Fruit fly (Drosophila melanogaster) whole organism, embryonic: Measurements from ENCODE around the gene CG34126.

Experiments used
- Adf1 ChIP-seq: fragments of 200-800 bp; sonication (Bioruptor generic); IDR thresholded peaks from 2 replicates; pipeline ENCODE4 v1.3.6; 2022; ENCODE audit warnings: missing biosample characterization, missing genetic modification characterization
- CG11093 ChIP-seq: fragments of 200-800 bp; sonication (Bioruptor generic); IDR thresholded peaks from 3 replicates; pipeline ENCODE4 v1.3.6; 2022; ENCODE audit warnings: missing biosample characterization, missing genetic modification characterization
- CG12219 ChIP-seq: fragments of 200-800 bp; sonication (Bioruptor generic); optimal IDR thresholded peaks from 3 replicates; lab custom pipeline; 2018; ENCODE audit warnings: missing biosample characterization, mild to moderate bottlenecking, missing genetic modification characterization
- CG3163 ChIP-seq: fragments of 200-800 bp; sonication (Bioruptor generic); optimal IDR thresholded peaks from 3 replicates; lab custom pipeline; 2016; ENCODE audit warnings: missing biosample characterization, missing genetic modification characterization
- CG34376 ChIP-seq: fragments of 200-800 bp; sonication (Bioruptor generic); optimal IDR thresholded peaks from 2 replicates; lab custom pipeline; 2018; ENCODE audit warnings: missing biosample characterization, mild to moderate bottlenecking, missing genetic modification characterization
- CG6654 ChIP-seq: fragments of 200-800 bp; sonication (Bioruptor generic); optimal IDR thresholded peaks from 2 replicates; lab custom pipeline; 2017; ENCODE audit warnings: missing biosample characterization, mild to moderate bottlenecking, missing genetic modification characterization
- CG6854 ChIP-seq: fragments of 200-800 bp; sonication (Bioruptor generic); optimal IDR thresholded peaks from 3 replicates; lab custom pipeline; 2017; ENCODE audit warnings: missing biosample characterization, mild to moderate bottlenecking, missing genetic modification characterization
- CG8924 ChIP-seq: fragments of 200-800 bp; optimal IDR thresholded peaks from 3 replicates; lab custom pipeline; 2019; ENCODE audit warnings: missing biosample characterization, mild to moderate bottlenecking, missing genetic modification characterization, moderate library complexity
- CG9215 ChIP-seq: fragments of 200-800 bp; sonication (Bioruptor generic); IDR thresholded peaks from 2 replicates; pipeline ENCODE4 v1.3.6; 2022; ENCODE audit warnings: missing biosample characterization, missing genetic modification characterization
- D19B ChIP-seq: fragments of 200-800 bp; sonication (Bioruptor generic); optimal IDR thresholded peaks from 2 replicates; lab custom pipeline; 2017; ENCODE audit warnings: missing biosample characterization, mild to moderate bottlenecking, missing genetic modification characterization
- Dek ChIP-seq: fragments of 200-800 bp; sonication (Bioruptor generic); optimal IDR thresholded peaks from 3 replicates; lab custom pipeline; 2019; ENCODE audit warnings: missing biosample characterization, mild to moderate bottlenecking, missing genetic modification characterization, moderate library complexity
- Fer1 ChIP-seq: fragments of 200-800 bp; sonication (Bioruptor generic); optimal IDR thresholded peaks from 2 replicates; lab custom pipeline; 2017; ENCODE audit warnings: missing biosample characterization, mild to moderate bottlenecking, missing genetic modification characterization
- Hr51 ChIP-seq, 2 experiments: fragments of 200-800 bp; sonication (Bioruptor generic); optimal IDR thresholded peaks; 2 replicates in 1 of 2; 3 replicates in 1 of 2; lab custom pipeline; 2016 to 2018; ENCODE audit warnings: missing biosample characterization in 2 of 2, missing genetic modification characterization in 2 of 2, mild to moderate bottlenecking in 1 of 2, moderate library complexity in 1 of 2
- Pdp1 ChIP-seq, 2 experiments: fragments of 200-800 bp; sonication (Bioruptor generic); optimal IDR thresholded peaks; 3 replicates each; lab custom pipeline; 2016; ENCODE audit warnings: missing biosample characterization in 2 of 2, missing genetic modification characterization in 2 of 2, mild to moderate bottlenecking in 1 of 2, moderate library complexity in 1 of 2
- Rx ChIP-seq: fragments of 200-800 bp; sonication (Bioruptor generic); IDR thresholded peaks from 2 replicates; pipeline ENCODE4 v1.3.6; 2022; ENCODE audit warnings: missing biosample characterization, missing genetic modification characterization
- Spps ChIP-seq: fragments of 200-800 bp; sonication (Bioruptor generic); optimal IDR thresholded peaks from 2 replicates; lab custom pipeline; 2018; ENCODE audit warnings: missing biosample characterization, mild to moderate bottlenecking, missing genetic modification characterization
- Trl ChIP-seq, 3 experiments: fragments of >200 bp in 2 of 3; fragments of 200-800 bp in 1 of 3; sonication (Bioruptor generic) in 1 of 3; optimal IDR thresholded peaks; 2 replicates in 1 of 3; 3 replicates in 2 of 3; lab custom pipeline; 2016 to 2017; ENCODE audit warnings: missing biosample characterization in 1 of 3, missing genetic modification characterization in 1 of 3
- ac ChIP-seq: fragments of 200-800 bp; sonication (Bioruptor generic); optimal IDR thresholded peaks from 3 replicates; lab custom pipeline; 2017; ENCODE audit warnings: missing biosample characterization, mild to moderate bottlenecking, missing genetic modification characterization
- cad ChIP-seq: fragments of >200 bp; optimal IDR thresholded peaks from 2 replicates; lab custom pipeline; 2017; ENCODE audit warnings: missing biosample characterization, missing genetic modification characterization
- cg ChIP-seq: fragments of 200-800 bp; sonication (Bioruptor generic); optimal IDR thresholded peaks from 3 replicates; lab custom pipeline; 2019; ENCODE audit warnings: missing biosample characterization, mild to moderate bottlenecking, missing genetic modification characterization, moderate library complexity
- chn ChIP-seq: fragments of 200-800 bp; sonication (Bioruptor generic); optimal IDR thresholded peaks from 2 replicates; lab custom pipeline; 2016; ENCODE audit warnings: missing biosample characterization, missing genetic modification characterization
- croc ChIP-seq: fragments of 200-800 bp; sonication (Bioruptor generic); conservative IDR thresholded peaks from 3 replicates; pipeline ENCODE4 v1.3.6; 2022; ENCODE audit warnings: missing biosample characterization, missing genetic modification characterization
- eyg ChIP-seq: fragments of 200-800 bp; sonication (Bioruptor generic); optimal IDR thresholded peaks from 3 replicates; lab custom pipeline; 2016; ENCODE audit warnings: missing biosample characterization, missing genetic modification characterization
- fd102C ChIP-seq: fragments of 200-800 bp; sonication (Bioruptor generic); optimal IDR thresholded peaks from 2 replicates; lab custom pipeline; 2018; ENCODE audit warnings: missing biosample characterization, mild to moderate bottlenecking, missing genetic modification characterization, moderate library complexity
- fd64A ChIP-seq: fragments of 200-800 bp; sonication (Bioruptor generic); optimal IDR thresholded peaks from 3 replicates; lab custom pipeline; 2018; ENCODE audit warnings: missing biosample characterization, mild to moderate bottlenecking, missing genetic modification characterization
- ftz-f1 ChIP-seq: fragments of 200-800 bp; sonication (Bioruptor generic); optimal IDR thresholded peaks from 2 replicates; lab custom pipeline; 2016; ENCODE audit warnings: missing biosample characterization, missing genetic modification characterization
- gro ChIP-seq: fragments of 200-800 bp; sonication (Bioruptor generic); optimal IDR thresholded peaks from 2 replicates; lab custom pipeline; 2016; ENCODE audit warnings: missing biosample characterization, missing genetic modification characterization
- gsb ChIP-seq: fragments of 200-800 bp; sonication (Bioruptor generic); IDR thresholded peaks from 2 replicates; pipeline ENCODE4 v1.3.6; 2022; ENCODE audit warnings: missing biosample characterization, missing genetic modification characterization
- gsb-n ChIP-seq: fragments of 200-800 bp; sonication (Bioruptor generic); optimal IDR thresholded peaks from 3 replicates; lab custom pipeline; 2018; ENCODE audit warnings: missing biosample characterization, mild to moderate bottlenecking, missing genetic modification characterization
- hkb ChIP-seq, 2 experiments: fragments of 200-800 bp in 1 of 2; fragments of >200 bp in 1 of 2; sonication (Bioruptor generic) in 1 of 2; IDR thresholded peaks in 1 of 2; optimal IDR thresholded peaks in 1 of 2; 2 replicates each; pipeline versions ENCODE4 v1.3.6 to Lab custom; 2017 to 2022; ENCODE audit warnings: missing biosample characterization in 1 of 2, missing genetic modification characterization in 1 of 2
- peb ChIP-seq: fragments of 200-800 bp; sonication (Bioruptor generic); IDR thresholded peaks from 2 replicates; pipeline ENCODE4 v1.3.6; 2022; ENCODE audit warnings: missing biosample characterization, missing genetic modification characterization
- ranshi ChIP-seq: fragments of 200-800 bp; sonication (Bioruptor generic); IDR thresholded peaks from 2 replicates; pipeline ENCODE4 v1.3.6; 2022; ENCODE audit warnings: missing biosample characterization, missing genetic modification characterization
- slbo ChIP-seq: fragments of 200-800 bp; sonication (Bioruptor generic); IDR thresholded peaks from 2 replicates; pipeline ENCODE4 v1.3.6; 2022; ENCODE audit warnings: missing biosample characterization, missing genetic modification characterization
- toy ChIP-seq: fragments of 200-800 bp; sonication (Bioruptor generic); IDR thresholded peaks from 2 replicates; pipeline ENCODE4 v1.3.6; 2022; ENCODE audit warnings: missing biosample characterization, missing genetic modification characterization
- unc-4 ChIP-seq: fragments of 200-800 bp; sonication (Bioruptor generic); IDR thresholded peaks from 2 replicates; pipeline ENCODE4 v1.3.6; 2022; ENCODE audit warnings: missing biosample characterization, missing genetic modification characterization; ENCODE audit not compliant: partially characterized antibody
- z ChIP-seq: fragments of 200-800 bp; sonication (Bioruptor generic); IDR thresholded peaks from 3 replicates; pipeline ENCODE4 v1.3.6; 2022; ENCODE audit warnings: missing biosample characterization, missing genetic modification characterization

Gene CG34126

dm6 chr2L:5029049-5029808 lies 47.8 kb downstream of the CG34126 start, which contains the start of gene Col4a1 (continued):
- TF ChIP-seq fd102C: no peak
- TF ChIP-seq Rx: no peak
- no peak for TF ChIP-seq Spps (tag; lab: Kevin White, UChicago)
- no peak for TF ChIP-seq ranshi (GFP tag; lab: Robert Waterston, UW)
- peak in 1 of 2 experiments; percentile 20 for TF ChIP-seq Pdp1 (GFP tag; optimal IDR thresholded peaks at IDR 0.05; lab: Kevin White, UChicago)
- no peak for TF ChIP-seq hkb (optimal IDR thresholded peaks at IDR 0.05; lab: Kevin White, UChicago)
- TF ChIP-seq hkb (GFP tag; IDR thresholded peaks at IDR 0.05; lab: Robert Waterston, UW): no peak
- TF ChIP-seq CG6854: no peak
- peak; percentile 26; the same call in 1 of the 2 replicates for TF ChIP-seq slbo (GFP tag; lab: Robert Waterston, UW)
- TF ChIP-seq toy (GFP tag; lab: Robert Waterston, UW): no peak
- no peak for TF ChIP-seq gro (GFP tag; lab: Kevin White, UChicago)
- TF ChIP-seq fd64A (GFP tag; lab: Kevin White, UChicago): no peak
- peak; percentile 45 for TF ChIP-seq ftz-f1 (GFP tag; lab: Kevin White, UChicago)
- no peak for TF ChIP-seq Hr51 (GFP tag; optimal IDR thresholded peaks at IDR 0.05; lab: Kevin White, UChicago)
- no peak for TF ChIP-seq unc-4 (GFP tag; lab: Robert Waterston, UW)
- TF ChIP-seq Dek (tag; lab: Kevin White, UChicago): no peak
- TF ChIP-seq D19B (GFP tag; lab: Kevin White, UChicago): no peak
- TF ChIP-seq z (GFP tag; lab: Robert Waterston, UW): no peak

- TF ChIP-seq CG34376: no peak
- TF ChIP-seq ac (GFP tag; lab: Kevin White, UChicago): no peak
- TF ChIP-seq Fer1 (GFP tag; lab: Kevin White, UChicago): no peak
- no peak for TF ChIP-seq CG8924 (tag; lab: Kevin White, UChicago)
- no peak for TF ChIP-seq eyg (GFP tag; lab: Kevin White, UChicago)
- TF ChIP-seq ftz-f1 (GFP tag; lab: Kevin White, UChicago): no peak
- TF ChIP-seq CG6654 (GFP tag; lab: Kevin White, UChicago): peak; percentile 74
- no peak for TF ChIP-seq croc (GFP tag; lab: Robert Waterston, UW)
- no peak for TF ChIP-seq Adf1 (GFP tag; lab: Robert Waterston, UW)
- no peak for TF ChIP-seq cg (GFP tag; lab: Kevin White, UChicago)
- peak; percentile 55 for TF ChIP-seq cad (GFP tag; lab: Kevin White, UChicago)
Measured at dm6 chr2L:5029809-5030108, 48.3 kb downstream of the CG34126 start.

dm6 chr2L:5030535-5030934 lies 49.1 kb downstream of the CG34126 start:
- TF ChIP-seq Dek (tag; lab: Kevin White, UChicago) (no peak), CG9215 (GFP tag; lab: Robert Waterston, UW) (no peak), gsb (no peak), chn (GFP tag; lab: Kevin White, UChicago) (no peak), peb (GFP tag; lab: Robert Waterston, UW) (no peak), gsb-n (tag; lab: Kevin White, UChicago) (no peak), CG3163 (GFP tag; lab: Kevin White, UChicago) (peak; percentile 49), Trl (optimal IDR thresholded peaks at IDR 0.05; lab: Kevin White, UChicago) (peak in 1 of 2 experiments; percentile 26), Trl (GFP tag; optimal IDR thresholded peaks at IDR 0.05; lab: Kevin White, UChicago) (no peak), Fer1 (GFP tag; lab: Kevin White, UChicago) (no peak), CG11093 (no peak), CG12219 (GFP tag; lab: Kevin White, UChicago) (no peak)
- TF ChIP-seq, all 482 proteins: peak for 2
